Worm (Caenorhabditis elegans) whole organism, midembryonic: ENCODE results near the gene plr-1.

Experiments used
- cog-1 ChIP-seq: sonication (generic microtip); optimal IDR thresholded peaks from 2 replicates; lab custom pipeline; 2016; ENCODE audit warnings: missing genetic modification characterization, missing compliant biosample characterization
- flt-1 ChIP-seq: fragments of 200-800 bp; sonication (Bioruptor generic); IDR thresholded peaks from 2 replicates; pipeline ENCODE4 v1.3.6; 2022; ENCODE audit warnings: missing genetic modification characterization, missing compliant biosample characterization
- klf-2 ChIP-seq: fragments of 200-800 bp; sonication (Bioruptor generic); conservative IDR thresholded peaks from 2 replicates; pipeline ENCODE4 v1.3.6; 2022; ENCODE audit warnings: missing genetic modification reagents, missing genetic modification characterization, missing compliant biosample characterization
- med-1 ChIP-seq: sonication (generic microtip); optimal IDR thresholded peaks from 2 replicates; lab custom pipeline; 2017; ENCODE audit warnings: missing genetic modification characterization, mild to moderate bottlenecking, missing compliant biosample characterization, antibody characterized with exemption, missing genetic modification reagents; ENCODE audit not compliant: insufficient read depth
- ref-1 ChIP-seq: fragments of 200-800 bp; sonication (Bioruptor generic); conservative IDR thresholded peaks from 2 replicates; pipeline ENCODE4 v1.3.6; 2022; ENCODE audit warnings: missing genetic modification reagents, missing genetic modification characterization, missing compliant biosample characterization
- ztf-29 ChIP-seq: fragments of 200-800 bp; sonication (Bioruptor generic); IDR thresholded peaks from 2 replicates; pipeline ENCODE4 v1.3.6; 2022; ENCODE audit warnings: missing genetic modification reagents, missing genetic modification characterization, missing compliant biosample characterization

DNA sequence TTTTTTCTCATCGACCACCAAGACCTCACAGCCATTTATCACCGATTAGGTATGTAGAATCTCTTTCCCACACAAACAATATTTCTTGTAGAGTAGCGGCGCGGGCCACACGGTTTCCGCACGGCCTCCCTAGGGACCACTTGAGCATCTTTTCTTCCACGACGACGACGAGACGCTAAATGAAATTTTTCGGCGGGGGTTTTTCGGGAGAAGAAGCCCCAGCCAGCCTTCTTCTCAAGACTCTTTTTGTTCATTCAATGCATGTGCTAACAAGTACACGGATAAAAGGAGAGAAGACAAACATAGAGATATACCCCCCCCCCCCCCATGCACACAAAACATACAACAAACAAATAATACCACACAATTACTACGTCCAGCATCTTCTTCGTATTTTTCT is 2.4 kb downstream of the plr-1 start:
- TF ChIP-seq med-1 (GFP tag; lab: Kevin White, UChicago) = no peak
- no peak for TF ChIP-seq klf-2
- no peak for TF ChIP-seq ztf-29
- TF ChIP-seq flt-1 (GFP tag; lab: Robert Waterston, UW) = no peak
- TF ChIP-seq ref-1 (GFP tag; lab: Robert Waterston, UW) = no peak
- no peak for TF ChIP-seq cog-1 (tag; lab: Kevin White, UChicago)
